Worm (Caenorhabditis elegans): ENCODE measurements around the gene phf-30.

phf-30 gene

DNA sequence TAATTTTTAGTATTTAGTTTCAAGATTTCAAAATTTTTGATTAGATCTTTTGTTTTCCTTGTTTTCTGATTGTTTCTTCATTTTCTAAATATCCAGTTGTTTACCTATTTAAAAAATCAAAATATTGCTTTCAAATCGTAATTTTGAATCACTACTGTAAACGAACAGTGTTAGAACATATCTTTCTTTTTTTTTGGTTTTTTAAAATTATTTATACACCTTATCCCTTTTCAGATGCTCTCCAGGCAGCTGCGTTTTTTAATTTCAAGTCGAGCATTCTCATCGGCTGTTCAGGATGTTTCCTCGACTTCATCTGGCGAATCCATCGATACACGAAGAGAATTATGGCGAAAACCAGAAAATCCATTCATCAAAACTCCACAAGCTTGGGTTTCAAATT, 1.8 kb upstream of the phf-30 start, which contains the start of gene mrpl-4:
Gene mrpl-4, plus strand, starts transcription at position 235 of the 400 bp plus-strand sequence.
- TF ChIP-seq tab-1 (GFP tag; IDR thresholded peaks at IDR 0.05): no peak

DNA sequence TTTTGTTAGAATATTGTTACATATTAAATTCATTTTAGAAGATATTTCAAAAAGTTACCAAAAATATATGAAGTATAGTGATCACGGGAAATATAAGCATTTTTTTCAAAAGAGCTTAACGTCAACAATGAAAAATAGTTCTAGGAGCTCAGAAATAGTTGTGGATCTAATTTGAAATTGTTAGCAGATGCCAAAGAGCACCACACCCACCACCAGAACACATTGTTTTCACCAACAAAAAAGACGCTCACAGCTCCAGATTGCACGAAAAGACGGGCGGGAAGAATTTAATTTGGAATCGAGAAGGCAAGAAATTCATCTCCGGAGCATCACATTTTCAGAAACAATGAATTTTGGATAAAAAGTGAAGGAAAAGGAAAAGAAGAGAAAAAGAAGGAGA, 2.1 kb downstream of the phf-30 start, which contains the start of gene gplb-1:
Gene gplb-1, minus strand, starts transcription at position 337 of the 400 bp plus-strand sequence.
- no peak for TF ChIP-seq ztf-29 (GFP tag; IDR thresholded peaks at IDR 0.05)
- no peak for TF ChIP-seq tab-1 (GFP tag; IDR thresholded peaks at IDR 0.05)
- no peak for TF ChIP-seq T22C8.4 (GFP tag; IDR thresholded peaks at IDR 0.05)
- no peak for TF ChIP-seq ref-1 (GFP tag; conservative IDR thresholded peaks at IDR 0.05)
- TF ChIP-seq cog-1 (tag; optimal IDR thresholded peaks at IDR 0.05): no peak
- no peak for TF ChIP-seq med-1 (GFP tag; optimal IDR thresholded peaks at IDR 0.05; ENCODE audit: insufficient read depth)
- TF ChIP-seq flt-1 (GFP tag; IDR thresholded peaks at IDR 0.05): no peak
- TF ChIP-seq klf-2 (GFP tag; conservative IDR thresholded peaks at IDR 0.05): no peak
- no peak for TF ChIP-seq ztf-23 (GFP tag; IDR thresholded peaks at IDR 0.05)

DNA sequence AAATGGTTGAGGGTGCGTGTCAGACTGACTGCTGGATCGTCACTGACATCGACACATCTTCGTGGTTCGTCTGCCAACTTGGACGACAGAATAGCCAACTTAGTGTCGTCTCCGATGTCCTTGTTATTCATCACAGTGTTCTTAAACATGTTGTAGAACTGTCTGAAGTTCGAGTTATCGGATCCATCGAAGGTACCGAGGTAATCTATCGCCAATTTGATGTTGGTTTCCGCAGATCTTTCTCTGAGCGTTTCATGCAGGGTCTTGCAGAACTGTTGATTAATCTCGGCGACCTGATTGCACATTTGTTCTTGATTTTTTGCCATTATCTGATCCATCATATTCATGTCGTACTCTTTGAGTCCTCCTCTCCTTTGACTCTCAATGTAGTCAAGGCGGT, 12.4 kb downstream of the phf-30 start:
- TF ChIP-seq klf-2 (GFP tag; conservative IDR thresholded peaks at IDR 0.05): no peak
- no peak for TF ChIP-seq T22C8.4 (GFP tag; IDR thresholded peaks at IDR 0.05)
- TF ChIP-seq ztf-29 (GFP tag; IDR thresholded peaks at IDR 0.05): no peak
- no peak for TF ChIP-seq flt-1 (GFP tag; IDR thresholded peaks at IDR 0.05)
- no peak for TF ChIP-seq tab-1 (GFP tag; IDR thresholded peaks at IDR 0.05)
- no peak for TF ChIP-seq cog-1 (tag; optimal IDR thresholded peaks at IDR 0.05)

DNA sequence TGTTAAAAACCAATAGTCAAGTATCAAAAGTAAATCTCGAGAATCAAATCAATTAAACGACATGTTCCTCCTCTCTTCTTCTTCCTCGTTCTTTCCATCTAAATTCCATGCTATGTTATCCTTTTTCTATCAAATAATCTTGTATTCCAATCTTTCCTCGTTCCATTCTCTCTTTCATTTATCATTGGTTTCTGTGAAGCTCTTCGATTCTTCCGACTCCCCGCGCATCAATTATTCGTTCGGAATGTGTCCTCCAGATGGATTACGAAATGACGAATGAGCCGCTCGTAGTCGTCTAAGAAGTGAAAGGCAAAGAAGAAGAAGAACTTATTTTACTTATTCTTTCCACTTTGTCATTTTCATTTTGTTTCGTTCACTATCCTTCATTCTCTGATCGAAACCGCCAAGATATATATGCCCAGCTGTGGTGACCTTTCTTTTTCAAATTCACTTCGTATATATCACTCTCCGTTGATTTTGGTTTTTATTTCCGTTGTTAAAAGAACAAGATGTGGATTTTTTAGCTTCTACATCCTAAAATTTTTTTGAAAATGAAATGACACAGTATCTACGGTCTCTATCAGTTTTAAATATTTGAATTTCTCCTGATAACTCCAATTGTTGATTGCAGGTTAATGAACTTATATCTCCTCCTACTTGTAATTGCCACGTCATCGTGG, 25.6 kb downstream of the phf-30 start, which contains the start of gene pxn-1:
Gene pxn-1, plus strand, starts transcription at position 630 of the 680 bp plus-strand sequence.
- TF ChIP-seq med-1 (GFP tag; optimal IDR thresholded peaks at IDR 0.05; ENCODE audit: insufficient read depth) (no peak), ztf-29 (GFP tag; IDR thresholded peaks at IDR 0.05) (no peak), ztf-23 (GFP tag; IDR thresholded peaks at IDR 0.05) (no peak), ref-1 (GFP tag; conservative IDR thresholded peaks at IDR 0.05) (no peak), tab-1 (GFP tag; IDR thresholded peaks at IDR 0.05) (no peak), klf-2 (GFP tag; conservative IDR thresholded peaks at IDR 0.05) (no peak), flt-1 (GFP tag; IDR thresholded peaks at IDR 0.05) (no peak), T22C8.4 (GFP tag; IDR thresholded peaks at IDR 0.05) (no peak), cog-1 (tag; optimal IDR thresholded peaks at IDR 0.05) (no peak)

ce11 chrV:8495106-8495505, 26.3 kb downstream of the phf-30 start:
- no peak for TF ChIP-seq tab-1 (GFP tag; IDR thresholded peaks at IDR 0.05)
- TF ChIP-seq ref-1 (GFP tag; conservative IDR thresholded peaks at IDR 0.05): no peak
- no peak for TF ChIP-seq klf-2 (GFP tag; conservative IDR thresholded peaks at IDR 0.05)
- TF ChIP-seq flt-1 (GFP tag; IDR thresholded peaks at IDR 0.05): no peak
- no peak for TF ChIP-seq ztf-23 (GFP tag; IDR thresholded peaks at IDR 0.05)
- TF ChIP-seq T22C8.4 (GFP tag; IDR thresholded peaks at IDR 0.05): no peak
- no peak for TF ChIP-seq med-1 (GFP tag; optimal IDR thresholded peaks at IDR 0.05; ENCODE audit: insufficient read depth)
- TF ChIP-seq cog-1 (tag; optimal IDR thresholded peaks at IDR 0.05): no peak
- no peak for TF ChIP-seq ztf-29 (GFP tag; IDR thresholded peaks at IDR 0.05)

- TF ChIP-seq ref-1 (GFP tag; conservative IDR thresholded peaks at IDR 0.05): no peak
- TF ChIP-seq tab-1 (GFP tag; IDR thresholded peaks at IDR 0.05): 0 out of 2 replicates have a peak, but pooled peaks have one; percentile 8
These were observed 27.1 kb downstream of the phf-30 start for ce11 chrV:8495965-8496364.

DNA sequence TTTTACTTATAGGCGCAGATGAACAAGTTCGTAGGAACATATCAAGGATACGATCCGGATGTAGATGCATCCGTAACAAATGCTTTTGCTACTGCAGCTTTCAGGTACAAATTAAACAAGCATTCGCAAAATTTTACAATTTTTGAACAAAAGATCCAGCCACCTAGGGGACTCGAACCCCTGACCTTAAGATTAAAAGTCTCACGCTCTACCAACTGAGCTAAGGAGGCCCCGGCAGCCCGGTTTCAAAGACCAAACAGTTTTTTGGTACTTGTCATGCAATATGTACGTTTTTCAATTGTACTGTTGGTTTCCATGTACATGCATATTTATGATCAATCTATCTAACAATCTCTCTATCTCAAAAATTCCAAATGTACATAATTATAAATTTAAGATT, 30.6 kb downstream of the phf-30 start:
- TF ChIP-seq tab-1 (GFP tag; IDR thresholded peaks at IDR 0.05) (no peak), T22C8.4 (GFP tag; IDR thresholded peaks at IDR 0.05) (no peak), ref-1 (GFP tag; conservative IDR thresholded peaks at IDR 0.05) (no peak), med-1 (GFP tag; optimal IDR thresholded peaks at IDR 0.05; ENCODE audit: insufficient read depth) (no peak), ztf-23 (GFP tag; IDR thresholded peaks at IDR 0.05) (no peak), flt-1 (GFP tag; IDR thresholded peaks at IDR 0.05) (no peak), klf-2 (GFP tag; conservative IDR thresholded peaks at IDR 0.05) (no peak), ztf-29 (GFP tag; IDR thresholded peaks at IDR 0.05) (no peak), cog-1 (tag; optimal IDR thresholded peaks at IDR 0.05) (no peak)

- TF ChIP-seq ztf-29 (GFP tag; IDR thresholded peaks at IDR 0.05) (peak; percentile 99), ztf-23 (GFP tag; IDR thresholded peaks at IDR 0.05) (peak; percentile 99), flt-1 (GFP tag; IDR thresholded peaks at IDR 0.05) (peak; percentile 99), tab-1 (GFP tag; IDR thresholded peaks at IDR 0.05) (peak; percentile 100), cog-1 (tag; optimal IDR thresholded peaks at IDR 0.05) (peak; percentile 97), T22C8.4 (GFP tag; IDR thresholded peaks at IDR 0.05) (peak; percentile 98), ref-1 (GFP tag; conservative IDR thresholded peaks at IDR 0.05) (peak; percentile 98), klf-2 (GFP tag; conservative IDR thresholded peaks at IDR 0.05) (peak; percentile 100), med-1 (GFP tag; optimal IDR thresholded peaks at IDR 0.05; ENCODE audit: insufficient read depth) (peak; percentile 93)
These were observed 31.5 kb downstream of the phf-30 start for ce11 chrV:8500348-8500747.

DNA sequence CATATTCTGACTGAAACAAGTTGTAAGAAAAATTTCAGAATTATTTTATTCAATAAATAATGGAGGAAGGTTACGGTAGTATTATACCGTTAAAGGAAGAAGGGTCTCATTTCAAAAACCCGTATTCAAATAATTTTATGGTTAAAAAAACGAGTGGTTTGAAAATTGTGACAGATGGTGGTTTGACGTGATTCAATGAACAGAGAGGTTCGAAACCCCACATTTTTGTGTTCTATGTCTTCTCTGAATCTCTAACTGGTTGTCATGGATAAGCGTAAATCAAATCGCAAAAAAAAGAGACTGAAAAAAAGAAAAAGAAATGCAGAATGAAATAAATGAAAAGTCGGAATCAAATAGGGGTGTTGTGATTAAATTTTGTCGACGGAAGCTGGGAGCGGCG, 38.5 kb downstream of the phf-30 start, which contains the start of gene ZK994.6:
Gene ZK994.6, minus strand, starts transcription at position 101 of the 400 bp plus-strand sequence.
- TF ChIP-seq klf-2 (GFP tag; conservative IDR thresholded peaks at IDR 0.05) (no peak), cog-1 (tag; optimal IDR thresholded peaks at IDR 0.05) (no peak), ref-1 (GFP tag; conservative IDR thresholded peaks at IDR 0.05) (no peak), ztf-29 (GFP tag; IDR thresholded peaks at IDR 0.05) (no peak), ztf-23 (GFP tag; IDR thresholded peaks at IDR 0.05) (no peak), med-1 (GFP tag; optimal IDR thresholded peaks at IDR 0.05; ENCODE audit: insufficient read depth) (no peak), flt-1 (GFP tag; IDR thresholded peaks at IDR 0.05) (no peak), tab-1 (GFP tag; IDR thresholded peaks at IDR 0.05) (no peak), T22C8.4 (GFP tag; IDR thresholded peaks at IDR 0.05) (no peak)

DNA sequence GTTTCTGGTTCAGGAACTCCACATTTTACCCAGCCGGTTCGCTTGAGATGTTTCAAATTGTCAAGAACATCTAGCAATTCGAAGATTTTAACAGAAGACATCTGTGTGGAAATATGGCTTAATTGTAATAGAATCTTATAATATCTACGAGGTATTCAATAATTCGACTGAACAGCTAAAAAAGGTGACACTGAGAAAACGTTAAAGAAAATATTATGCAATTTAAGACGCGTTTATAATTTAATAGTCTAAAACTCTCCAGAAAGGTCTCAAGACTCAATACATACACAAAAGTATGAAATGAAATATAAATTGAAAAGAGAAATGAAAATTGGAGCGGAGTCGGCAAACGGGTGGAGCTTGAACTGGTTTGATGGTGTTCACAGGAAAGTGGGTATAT, 44.5 kb downstream of the phf-30 start, which contains the start of gene F45F2.9:
Gene F45F2.9, minus strand, starts transcription at position 101 of the 400 bp plus-strand sequence.
- TF ChIP-seq ref-1 (GFP tag; conservative IDR thresholded peaks at IDR 0.05) (no peak), tab-1 (GFP tag; IDR thresholded peaks at IDR 0.05) (no peak), med-1 (GFP tag; optimal IDR thresholded peaks at IDR 0.05; ENCODE audit: insufficient read depth) (no peak), ztf-23 (GFP tag; IDR thresholded peaks at IDR 0.05) (no peak)

Measured in whole organism, midembryonic.